Worm (Caenorhabditis elegans) whole organism, mixed stage, embryonic: ENCODE results near the gene C01B10.11.
A peak's percentile ranks its signal among the peaks of the same experiment; 100 is the strongest.

Source experiments
- M03D4.4 ChIP-seq: sonication (generic microtip); optimal IDR thresholded peaks from 2 replicates; lab custom pipeline; 2017; ENCODE audit warnings: mild to moderate bottlenecking, missing genetic modification characterization, missing compliant biosample characterization
- bed-3 ChIP-seq: fragments of 200-800 bp; sonication (Bioruptor generic); optimal IDR thresholded peaks from 3 replicates; lab custom pipeline; 2018; ENCODE audit warnings: mild to moderate bottlenecking, missing genetic modification characterization, moderate library complexity, missing compliant biosample characterization
- blmp-1 ChIP-seq: fragments of 150-350 bp; optimal IDR thresholded peaks from 2 replicates; lab custom pipeline; 2014; ENCODE audit warnings: missing biosample characterization, missing genetic modification characterization
- ceh-39 ChIP-seq: fragments of 150-350 bp; optimal IDR thresholded peaks from 2 replicates; lab custom pipeline; 2014; ENCODE audit warnings: missing biosample characterization, missing genetic modification characterization
- ceh-83 ChIP-seq: fragments of 200-800 bp; sonication (Bioruptor generic); optimal IDR thresholded peaks from 2 replicates; lab custom pipeline; 2018; ENCODE audit warnings: mild to moderate bottlenecking, missing genetic modification characterization, missing compliant biosample characterization
- ces-1 ChIP-seq: fragments of 150-350 bp; optimal IDR thresholded peaks from 2 replicates; lab custom pipeline; 2014; ENCODE audit warnings: missing biosample characterization, missing genetic modification reagents, missing genetic modification characterization
- drap-1 ChIP-seq: fragments of 200-800 bp; sonication (Bioruptor generic); optimal IDR thresholded peaks from 3 replicates; lab custom pipeline; 2018; ENCODE audit warnings: mild to moderate bottlenecking, missing genetic modification characterization, missing compliant biosample characterization
- elt-1 ChIP-seq: sonication (generic microtip); optimal IDR thresholded peaks from 2 replicates; lab custom pipeline; 2017; ENCODE audit warnings: missing genetic modification characterization, mild to moderate bottlenecking, missing compliant biosample characterization, antibody characterized with exemption, moderate library complexity, borderline replicate concordance; ENCODE audit not compliant: insufficient read depth
- elt-3 ChIP-seq: fragments of 150-350 bp; optimal IDR thresholded peaks from 2 replicates; lab custom pipeline; 2014; ENCODE audit warnings: missing biosample characterization, missing genetic modification characterization
- flh-1 ChIP-seq: fragments of 200-800 bp; sonication (Bioruptor generic); optimal IDR thresholded peaks from 2 replicates; lab custom pipeline; 2018; ENCODE audit warnings: mild to moderate bottlenecking, missing genetic modification characterization, moderate library complexity, missing compliant biosample characterization
- ham-2 ChIP-seq: fragments of 200-800 bp; sonication (Bioruptor generic); optimal IDR thresholded peaks from 2 replicates; lab custom pipeline; 2018; ENCODE audit warnings: mild to moderate bottlenecking, missing genetic modification characterization, missing compliant biosample characterization
- hlh-1 ChIP-seq: fragments of 150-350 bp; optimal IDR thresholded peaks from 2 replicates; lab custom pipeline; 2014; ENCODE audit warnings: missing biosample characterization, missing genetic modification reagents, missing genetic modification characterization
- lin-32 ChIP-seq: fragments of 200-800 bp; sonication (Bioruptor generic); optimal IDR thresholded peaks from 2 replicates; lab custom pipeline; 2018; ENCODE audit warnings: mild to moderate bottlenecking, missing genetic modification characterization, missing compliant biosample characterization
- lsy-2 ChIP-seq: fragments of 150-350 bp; optimal IDR thresholded peaks from 2 replicates; lab custom pipeline; 2014; ENCODE audit warnings: missing biosample characterization, missing genetic modification characterization
- mab-5 ChIP-seq: fragments of 150-350 bp; optimal IDR thresholded peaks from 2 replicates; lab custom pipeline; 2014; ENCODE audit warnings: missing biosample characterization, missing genetic modification characterization
- mls-2 ChIP-seq: sonication (generic microtip); optimal IDR thresholded peaks from 2 replicates; lab custom pipeline; 2016; ENCODE audit warnings: mild to moderate bottlenecking, missing genetic modification characterization, moderate library complexity, missing compliant biosample characterization
- nhr-12 ChIP-seq: fragments of 150-350 bp; optimal IDR thresholded peaks from 2 replicates; lab custom pipeline; 2014; ENCODE audit warnings: missing biosample characterization, missing genetic modification characterization
- nhr-2 ChIP-seq: fragments of 150-350 bp; optimal IDR thresholded peaks from 2 replicates; lab custom pipeline; 2014; ENCODE audit warnings: missing biosample characterization, missing genetic modification characterization
- nhr-28 ChIP-seq: fragments of 150-350 bp; optimal IDR thresholded peaks from 2 replicates; lab custom pipeline; 2014; ENCODE audit warnings: missing biosample characterization, missing genetic modification characterization
- nhr-76 ChIP-seq: sonication (generic microtip); optimal IDR thresholded peaks from 2 replicates; lab custom pipeline; 2017; ENCODE audit warnings: missing biosample characterization, missing genetic modification characterization
- sem-2 ChIP-seq: fragments of 200-800 bp; sonication (Bioruptor generic); optimal IDR thresholded peaks from 2 replicates; lab custom pipeline; 2018; ENCODE audit warnings: mild to moderate bottlenecking, missing genetic modification characterization, missing compliant biosample characterization
- snpc-4 ChIP-seq: fragments of 150-350 bp; optimal IDR thresholded peaks from 2 replicates; lab custom pipeline; 2014; ENCODE audit warnings: missing biosample characterization, missing genetic modification characterization
- sptf-1 ChIP-seq: sonication (generic microtip); optimal IDR thresholded peaks from 2 replicates; lab custom pipeline; 2017; ENCODE audit warnings: mild to moderate bottlenecking, missing genetic modification characterization, moderate library complexity, missing compliant biosample characterization
- tbx-8 ChIP-seq: fragments of 200-800 bp; sonication (Bioruptor generic); optimal IDR thresholded peaks from 2 replicates; lab custom pipeline; 2018; ENCODE audit warnings: mild to moderate bottlenecking, missing genetic modification characterization, moderate library complexity, missing compliant biosample characterization
- unc-120 ChIP-seq: sonication (generic microtip); optimal IDR thresholded peaks from 2 replicates; lab custom pipeline; 2017; ENCODE audit warnings: missing genetic modification characterization, missing compliant biosample characterization; ENCODE audit not compliant: poor library complexity, severe bottlenecking
- unc-39 ChIP-seq: fragments of 150-350 bp; optimal IDR thresholded peaks from 2 replicates; lab custom pipeline; 2014; ENCODE audit warnings: missing biosample characterization, missing genetic modification characterization
- unc-62 ChIP-seq: fragments of 150-350 bp; optimal IDR thresholded peaks from 2 replicates; lab custom pipeline; 2014; ENCODE audit warnings: missing biosample characterization, missing genetic modification reagents, missing genetic modification characterization
- zip-8 ChIP-seq: fragments of 150-350 bp; optimal IDR thresholded peaks from 2 replicates; lab custom pipeline; 2014; ENCODE audit warnings: missing biosample characterization, missing genetic modification characterization
- ztf-11 ChIP-seq: fragments of 150-350 bp; optimal IDR thresholded peaks from 2 replicates; lab custom pipeline; 2014; ENCODE audit warnings: missing biosample characterization, missing genetic modification characterization

The C01B10.11 gene

ce11 chrIV:6623390-6623789, 34.4 kb upstream of the C01B10.11 start, which contains the start of gene C01B10.44:
Gene C01B10.44 (plus strand): TSS chrIV:6623690.
- no peak for TF ChIP-seq drap-1 (GFP tag; lab: Kevin White, UChicago)

DNA sequence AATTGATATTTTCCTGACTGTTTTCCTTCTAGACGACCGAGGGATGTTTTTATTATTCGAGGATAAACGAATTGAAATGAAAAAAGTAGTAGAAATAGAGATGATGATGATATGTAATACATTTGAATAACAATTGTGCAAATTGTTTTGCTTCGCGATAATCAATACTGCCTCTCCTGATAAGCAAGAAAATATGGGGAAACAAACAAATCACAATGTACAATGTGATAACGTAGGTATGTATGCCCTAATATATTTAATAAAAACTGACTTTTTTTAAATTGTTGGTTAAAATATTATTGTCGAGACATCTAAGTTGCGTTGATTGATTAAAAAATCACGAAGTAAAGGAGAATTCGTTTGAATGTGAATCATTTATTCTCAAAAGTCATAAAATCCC, 30.0 kb upstream of the C01B10.11 start, which contains the start of gene cest-5.2:
Gene cest-5.2 (minus strand): TSS at position 128 of the 400 bp plus-strand sequence.
- TF ChIP-seq flh-1 (GFP tag; lab: Kevin White, UChicago) = no peak
- no peak for TF ChIP-seq ceh-39 (tag; lab: Kevin White, UChicago)
- TF ChIP-seq unc-120 (tag; lab: Kevin White, UChicago) = no peak
- no peak for TF ChIP-seq bed-3 (GFP tag; lab: Kevin White, UChicago)
- TF ChIP-seq lsy-2 (tag; lab: Kevin White, UChicago) = no peak
- no peak for TF ChIP-seq ztf-11
- TF ChIP-seq mab-5 (tag; lab: Kevin White, UChicago) = no peak
- no peak for TF ChIP-seq unc-39 (tag; lab: Kevin White, UChicago)
- TF ChIP-seq sptf-1 (tag; lab: Kevin White, UChicago) = no peak
- no peak for TF ChIP-seq M03D4.4
- no peak for TF ChIP-seq snpc-4 (tag; lab: Kevin White, UChicago)
- TF ChIP-seq elt-1 (tag; lab: Kevin White, UChicago) = no peak
- TF ChIP-seq tbx-8 (GFP tag; lab: Kevin White, UChicago) = no peak
- TF ChIP-seq nhr-76 (tag; lab: Kevin White, UChicago) = no peak
- TF ChIP-seq elt-3 = no peak
- no peak for TF ChIP-seq ham-2
- no peak for TF ChIP-seq mls-2

ce11 chrIV:6631704-6632272, 26.0 kb upstream of the C01B10.11 start, which contains the start of the genes cest-5.1 and C01B10.9:
Gene cest-5.1 (minus strand): TSS chrIV:6631754.
Gene C01B10.9 (plus strand): TSS chrIV:6632222.
- TF ChIP-seq lsy-2 (tag; lab: Kevin White, UChicago) (peak; percentile 40), unc-120 (tag; lab: Kevin White, UChicago) (no peak), ceh-83 (no peak), sem-2 (GFP tag; lab: Kevin White, UChicago) (no peak), ham-2 (no peak), unc-39 (tag; lab: Kevin White, UChicago) (no peak), ces-1 (GFP tag; lab: Kevin White, UChicago) (peak; percentile 44), lin-32 (GFP tag; lab: Kevin White, UChicago) (no peak), M03D4.4 (no peak), flh-1 (GFP tag; lab: Kevin White, UChicago) (no peak), blmp-1 (no peak), nhr-28 (tag; lab: Kevin White, UChicago) (no peak)

DNA sequence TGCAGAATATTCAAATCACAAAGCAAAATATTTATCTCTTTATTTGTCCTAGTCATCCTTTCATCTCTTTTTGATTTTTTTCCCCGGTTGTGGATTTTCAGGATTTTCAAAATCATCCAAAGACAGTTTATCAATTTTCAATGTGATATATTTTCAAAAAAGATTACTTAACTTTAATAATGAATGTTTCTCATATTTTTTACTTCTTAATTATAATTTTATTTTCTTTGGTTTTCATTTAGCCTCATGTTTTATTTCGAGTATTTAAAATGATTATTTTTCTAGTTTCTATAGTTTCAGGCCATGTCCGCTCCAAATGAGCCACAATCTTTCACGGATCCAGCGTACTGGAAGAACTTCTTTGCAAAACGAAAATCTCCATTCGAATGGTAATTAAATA, 23.0 kb upstream of the C01B10.11 start, which contains the start of gene metl-13:
Gene metl-13 (plus strand): TSS at position 301 of the 400 bp plus-strand sequence.
- no peak for TF ChIP-seq mls-2
- TF ChIP-seq ztf-11 = no peak
- TF ChIP-seq nhr-12 (tag; lab: Kevin White, UChicago) = no peak
- no peak for TF ChIP-seq zip-8 (tag; lab: Kevin White, UChicago)
- TF ChIP-seq flh-1 (GFP tag; lab: Kevin White, UChicago) = no peak
- TF ChIP-seq unc-39 (tag; lab: Kevin White, UChicago) = no peak
- TF ChIP-seq M03D4.4 = no peak
- TF ChIP-seq mab-5 (tag; lab: Kevin White, UChicago) = no peak
- no peak for TF ChIP-seq unc-62
- TF ChIP-seq bed-3 (GFP tag; lab: Kevin White, UChicago) = no peak
- TF ChIP-seq ham-2 = no peak
- TF ChIP-seq, all 35 proteins: peak for 0

- TF ChIP-seq tbx-8 (GFP tag; lab: Kevin White, UChicago) (no peak), hlh-1 (tag; lab: Kevin White, UChicago) (no peak), nhr-28 (tag; lab: Kevin White, UChicago) (no peak), M03D4.4 (no peak), ceh-83 (no peak), elt-3 (no peak), nhr-2 (tag; lab: Kevin White, UChicago) (no peak)
These were observed 19.5 kb upstream of the C01B10.11 start, which contains the start of gene C01B10.7 for ce11 chrIV:6638256-6638655. Gene C01B10.7 (plus strand): TSS chrIV:6638556.
